Worm (Caenorhabditis elegans) whole organism, young adult: ENCODE measurements around the gene cec-1.

Experiments used
- C17E4.6 ChIP-seq: fragments of 200-800 bp; sonication (Bioruptor generic); IDR thresholded peaks from 2 replicates; pipeline ENCODE4 v1.3.6; 2022; ENCODE audit warnings: missing genetic modification reagents, missing genetic modification characterization, missing compliant biosample characterization
- D2030.7 ChIP-seq: fragments of 200-800 bp; sonication (Bioruptor generic); IDR thresholded peaks from 2 replicates; pipeline ENCODE4 v1.3.6; 2022; ENCODE audit warnings: missing genetic modification reagents, missing genetic modification characterization, missing compliant biosample characterization
- F23B12.7 ChIP-seq: sonication (generic microtip); optimal IDR thresholded peaks from 2 replicates; lab custom pipeline; 2017; ENCODE audit warnings: missing genetic modification characterization, mild to moderate bottlenecking, missing compliant biosample characterization, antibody characterized with exemption, moderate library complexity; ENCODE audit not compliant: insufficient read depth
- F33H1.4 ChIP-seq: fragments of 200-800 bp; sonication (Bioruptor generic); IDR thresholded peaks from 2 replicates; pipeline ENCODE4 v1.3.6; 2022; ENCODE audit warnings: missing genetic modification reagents, missing genetic modification characterization, missing compliant biosample characterization
- F52B5.7 ChIP-seq: sonication (generic microtip); optimal IDR thresholded peaks from 2 replicates; lab custom pipeline; 2016; ENCODE audit warnings: mild to moderate bottlenecking, missing genetic modification characterization, missing compliant biosample characterization
- K12H6.12 ChIP-seq: fragments of 200-800 bp; sonication (Bioruptor generic); optimal IDR thresholded peaks from 2 replicates; lab custom pipeline; 2018; ENCODE audit warnings: mild to moderate bottlenecking, missing genetic modification characterization, missing compliant biosample characterization
- T26A5.8 ChIP-seq: sonication (generic microtip); optimal IDR thresholded peaks from 2 replicates; lab custom pipeline; 2016; ENCODE audit warnings: missing genetic modification characterization, missing compliant biosample characterization
- Y53F4B.3 ChIP-seq: fragments of 200-800 bp; sonication (Bioruptor generic); IDR thresholded peaks from 2 replicates; pipeline ENCODE4 v1.3.6; 2022; ENCODE audit warnings: missing genetic modification reagents, missing genetic modification characterization, missing compliant biosample characterization
- Y56A3A.18 ChIP-seq: fragments of 200-800 bp; sonication (Bioruptor generic); IDR thresholded peaks from 2 replicates; pipeline ENCODE4 v1.3.6; 2022; ENCODE audit warnings: missing genetic modification reagents, missing genetic modification characterization, missing compliant biosample characterization
- ZK185.1 ChIP-seq: sonication (generic microtip); optimal IDR thresholded peaks from 2 replicates; lab custom pipeline; 2016; ENCODE audit warnings: mild to moderate bottlenecking, missing genetic modification characterization, missing compliant biosample characterization; ENCODE audit not compliant: poor library complexity, severe bottlenecking
- ama-1 ChIP-seq, 3 experiments: fragments of 150-350 bp in 1 of 3; sonication (generic microtip) in 2 of 3; optimal IDR thresholded peaks; 2 replicates each; lab custom pipeline; 2014 to 2018; ENCODE audit warnings: missing biosample characterization in 2 of 3, missing genetic modification characterization in 2 of 3, missing genetic modification reagents in 2 of 3
- athp-1 ChIP-seq: sonication (generic microtip); optimal IDR thresholded peaks from 2 replicates; lab custom pipeline; 2017; ENCODE audit warnings: mild to moderate bottlenecking, missing genetic modification characterization, missing compliant biosample characterization
- attf-3 ChIP-seq: fragments of 200-800 bp; sonication (Bioruptor generic); conservative IDR thresholded peaks from 2 replicates; pipeline ENCODE4 v1.3.6; 2022; ENCODE audit warnings: missing genetic modification reagents, missing genetic modification characterization, missing compliant biosample characterization
- attf-6 ChIP-seq: fragments of 200-800 bp; sonication (Bioruptor generic); IDR thresholded peaks from 2 replicates; pipeline ENCODE4 v1.3.6; 2022; ENCODE audit warnings: missing genetic modification reagents, missing genetic modification characterization, missing compliant biosample characterization
- cebp-2 ChIP-seq: fragments of 200-800 bp; sonication (Bioruptor generic); IDR thresholded peaks from 2 replicates; pipeline ENCODE4 v1.3.6; 2022; ENCODE audit warnings: missing genetic modification characterization, missing compliant biosample characterization
- ceh-79 ChIP-seq: sonication (generic microtip); optimal IDR thresholded peaks from 2 replicates; lab custom pipeline; 2017; ENCODE audit warnings: mild to moderate bottlenecking, missing genetic modification characterization, missing compliant biosample characterization
- dox-1 ChIP-seq: fragments of 200-800 bp; sonication (Bioruptor generic); IDR thresholded peaks from 2 replicates; pipeline ENCODE4 v1.3.6; 2022; ENCODE audit warnings: missing genetic modification reagents, missing genetic modification characterization, missing compliant biosample characterization
- dpff-1 ChIP-seq: sonication (generic microtip); optimal IDR thresholded peaks from 2 replicates; lab custom pipeline; 2017; ENCODE audit warnings: mild to moderate bottlenecking, missing genetic modification characterization, missing compliant biosample characterization
- dpl-1 ChIP-seq: fragments of 150-350 bp; optimal IDR thresholded peaks from 2 replicates; lab custom pipeline; 2014; ENCODE audit warnings: missing biosample characterization, missing genetic modification reagents, missing genetic modification characterization
- egrh-3 ChIP-seq: fragments of 200-800 bp; sonication (Bioruptor generic); IDR thresholded peaks from 2 replicates; pipeline ENCODE4 v1.3.6; 2022; ENCODE audit warnings: missing genetic modification reagents, missing genetic modification characterization, missing compliant biosample characterization
- fkh-3 ChIP-seq: sonication (generic microtip); optimal IDR thresholded peaks from 2 replicates; lab custom pipeline; 2016; ENCODE audit warnings: mild to moderate bottlenecking, missing genetic modification characterization, missing compliant biosample characterization
- gei-17 ChIP-seq: fragments of 200-800 bp; sonication (Bioruptor generic); optimal IDR thresholded peaks from 2 replicates; lab custom pipeline; 2018; ENCODE audit warnings: mild to moderate bottlenecking, missing genetic modification characterization, missing compliant biosample characterization
- hlh-12 ChIP-seq: sonication (generic microtip); optimal IDR thresholded peaks from 2 replicates; lab custom pipeline; 2016; ENCODE audit warnings: missing genetic modification characterization, missing compliant biosample characterization
- hsf-1 ChIP-seq: fragments of 200-800 bp; sonication (Bioruptor generic); IDR thresholded peaks from 2 replicates; pipeline ENCODE4 v1.3.6; 2022; ENCODE audit warnings: missing genetic modification reagents, missing genetic modification characterization, missing compliant biosample characterization
- lin-26 ChIP-seq: fragments of 200-800 bp; sonication (Bioruptor generic); IDR thresholded peaks from 2 replicates; pipeline ENCODE4 v1.3.6; 2022; ENCODE audit warnings: missing genetic modification reagents, missing genetic modification characterization, missing compliant biosample characterization
- lsl-1 ChIP-seq: fragments of 200-800 bp; sonication (Bioruptor generic); optimal IDR thresholded peaks from 2 replicates; lab custom pipeline; 2018; ENCODE audit warnings: mild to moderate bottlenecking, missing genetic modification characterization, moderate library complexity, missing compliant biosample characterization
- lsy-27 ChIP-seq: sonication (generic microtip); optimal IDR thresholded peaks from 2 replicates; lab custom pipeline; 2017; ENCODE audit warnings: missing genetic modification characterization, mild to moderate bottlenecking, missing compliant biosample characterization, antibody characterized with exemption, missing genotype, borderline replicate concordance; ENCODE audit not compliant: insufficient read depth
- madf-6 ChIP-seq: fragments of 200-800 bp; sonication (Bioruptor generic); IDR thresholded peaks from 2 replicates; pipeline ENCODE4 v1.3.6; 2022; ENCODE audit warnings: missing genetic modification reagents, missing genetic modification characterization, missing compliant biosample characterization
- madf-8 ChIP-seq: fragments of 200-800 bp; sonication (Bioruptor generic); conservative IDR thresholded peaks from 2 replicates; pipeline ENCODE4 v1.3.6; 2022; ENCODE audit warnings: missing genetic modification reagents, missing genetic modification characterization, missing compliant biosample characterization
- mes-4 ChIP-seq: sonication (generic microtip); optimal IDR thresholded peaks from 2 replicates; lab custom pipeline; 2016; ENCODE audit warnings: missing genotype, missing genetic modification characterization, missing compliant biosample characterization
- nfya-1 ChIP-seq: sonication (generic microtip); optimal IDR thresholded peaks from 2 replicates; lab custom pipeline; 2017; ENCODE audit warnings: antibody characterized with exemption, missing compliant biosample characterization, missing genetic modification characterization, borderline replicate concordance; ENCODE audit not compliant: insufficient read depth
- nfyb-1 ChIP-seq: fragments of 200-800 bp; sonication (Bioruptor generic); IDR thresholded peaks from 2 replicates; pipeline ENCODE4 v1.3.6; 2022; ENCODE audit warnings: missing genetic modification reagents, missing genetic modification characterization, missing compliant biosample characterization
- nhr-120 ChIP-seq: fragments of 200-800 bp; sonication (Bioruptor generic); IDR thresholded peaks from 2 replicates; pipeline ENCODE4 v1.3.6; 2022; ENCODE audit warnings: missing genetic modification characterization, missing compliant biosample characterization
- nhr-179 ChIP-seq: sonication (generic microtip); optimal IDR thresholded peaks from 2 replicates; lab custom pipeline; 2016; ENCODE audit warnings: mild to moderate bottlenecking, missing genetic modification characterization, missing compliant biosample characterization
- nhr-80 ChIP-seq: sonication (generic microtip); optimal IDR thresholded peaks from 2 replicates; lab custom pipeline; 2016; ENCODE audit warnings: missing genetic modification characterization, missing compliant biosample characterization
- nhr-90 ChIP-seq: sonication (generic microtip); optimal IDR thresholded peaks from 2 replicates; lab custom pipeline; 2016; ENCODE audit warnings: missing genotype, mild to moderate bottlenecking, missing genetic modification characterization, missing compliant biosample characterization
- pbrm-1 ChIP-seq: fragments of 200-800 bp; sonication (Bioruptor generic); IDR thresholded peaks from 2 replicates; pipeline ENCODE4 v1.3.6; 2022; ENCODE audit warnings: missing genetic modification reagents, missing genetic modification characterization, missing compliant biosample characterization
- snpc-1.3 ChIP-seq: sonication (generic microtip); optimal IDR thresholded peaks from 2 replicates; lab custom pipeline; 2017; ENCODE audit warnings: missing genetic modification characterization, mild to moderate bottlenecking, missing compliant biosample characterization, antibody characterized with exemption, moderate library complexity, missing genotype, missing genetic modification reagents; ENCODE audit not compliant: insufficient read depth
- snpc-4 ChIP-seq, 5 experiments: fragments of 150-350 bp in 1 of 5; sonication (generic microtip) in 4 of 5; optimal IDR thresholded peaks; 2 replicates each; lab custom pipeline; 2014 to 2018; ENCODE audit warnings: missing genetic modification characterization in 5 of 5, missing biosample characterization in 3 of 5, antibody characterized with exemption in 2 of 5, mild to moderate bottlenecking in 2 of 5, missing compliant biosample characterization in 2 of 5, missing genotype in 2 of 5, moderate library complexity in 2 of 5, missing genetic modification reagents in 1 of 5
- tbx-9 ChIP-seq: sonication (generic microtip); optimal IDR thresholded peaks from 2 replicates; lab custom pipeline; 2016; ENCODE audit warnings: borderline replicate concordance, missing genetic modification characterization, inconsistent platforms, missing compliant biosample characterization
- xnd-1 ChIP-seq: sonication (generic microtip); optimal IDR thresholded peaks from 2 replicates; lab custom pipeline; 2016; ENCODE audit warnings: missing genotype, missing genetic modification reagents, missing genetic modification characterization, missing compliant biosample characterization
- zfh-2 ChIP-seq: fragments of 200-800 bp; sonication (Bioruptor generic); conservative IDR thresholded peaks from 2 replicates; pipeline ENCODE4 v1.3.6; 2022; ENCODE audit warnings: missing genetic modification reagents, missing genetic modification characterization, missing compliant biosample characterization
- zim-3 ChIP-seq: sonication (generic microtip); optimal IDR thresholded peaks from 2 replicates; lab custom pipeline; 2017; ENCODE audit warnings: mild to moderate bottlenecking, missing genetic modification characterization, moderate library complexity, missing compliant biosample characterization
- ztf-25 ChIP-seq: fragments of 200-800 bp; sonication (Bioruptor generic); IDR thresholded peaks from 2 replicates; pipeline ENCODE4 v1.3.6; 2022; ENCODE audit warnings: missing genetic modification reagents, missing genetic modification characterization, missing compliant biosample characterization
- ztf-3 ChIP-seq: fragments of 200-800 bp; sonication (Bioruptor generic); optimal IDR thresholded peaks from 2 replicates; lab custom pipeline; 2018; ENCODE audit warnings: mild to moderate bottlenecking, missing genetic modification characterization, missing compliant biosample characterization

The cec-1 gene

DNA sequence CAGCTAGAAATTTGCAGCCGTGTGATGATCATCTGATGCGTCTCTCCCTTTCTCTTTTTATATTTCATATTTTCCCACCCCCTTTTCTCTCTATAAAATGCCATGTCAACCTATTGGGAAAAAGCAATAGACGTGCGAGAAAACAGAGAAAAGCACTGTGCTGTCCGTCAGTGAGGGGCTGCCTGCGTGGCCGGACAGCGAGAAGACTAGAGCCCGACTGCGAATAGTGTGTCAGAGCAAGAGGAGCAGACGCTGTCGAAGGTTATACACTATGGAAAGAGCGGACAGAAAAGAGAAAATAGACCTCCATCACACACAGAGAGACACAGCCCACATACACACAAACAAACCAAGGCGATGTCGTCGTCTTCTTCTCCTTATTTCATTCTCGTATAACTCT, 1.1 kb upstream of the cec-1 start (continued):
- no peak for TF ChIP-seq nfya-1 (tag; lab: Kevin White, UChicago)
- TF ChIP-seq zim-3 (tag; lab: Kevin White, UChicago), result no peak
- no peak for TF ChIP-seq madf-8 (GFP tag; lab: Robert Waterston, UW)
- TF ChIP-seq D2030.7 (GFP tag; lab: Robert Waterston, UW), result no peak
- TF ChIP-seq nhr-80 (tag; lab: Kevin White, UChicago), result peak; percentile 96
- no peak for TF ChIP-seq dpl-1 (GFP tag; lab: Kevin White, UChicago)
- peak; percentile 83 for TF ChIP-seq K12H6.12 (tag; lab: Kevin White, UChicago)
- TF ChIP-seq ZK185.1 (tag; lab: Kevin White, UChicago), result peak; percentile 62
- TF ChIP-seq ama-1 (optimal IDR thresholded peaks at IDR 0.05; lab: Kevin White, UChicago), result no peak
- TF ChIP-seq ama-1 (GFP tag; optimal IDR thresholded peaks at IDR 0.05; lab: Kevin White, UChicago), result no peak
- no peak for TF ChIP-seq ztf-3 (GFP tag; lab: Kevin White, UChicago)
- no peak for TF ChIP-seq C17E4.6 (GFP tag; lab: Robert Waterston, UW)
- TF ChIP-seq attf-6 (GFP tag; lab: Robert Waterston, UW), result no peak
- TF ChIP-seq athp-1 (tag; lab: Kevin White, UChicago), result no peak
- no peak for TF ChIP-seq xnd-1 (tag; lab: Kevin White, UChicago)
- TF ChIP-seq zfh-2 (GFP tag; lab: Robert Waterston, UW), result peak; percentile 94
- TF ChIP-seq hsf-1 (GFP tag; lab: Robert Waterston, UW), result no peak
- TF ChIP-seq dox-1 (GFP tag; lab: Robert Waterston, UW), result peak; percentile 83
- peak; percentile 41 for TF ChIP-seq egrh-3 (GFP tag; lab: Robert Waterston, UW)
- no peak for TF ChIP-seq mes-4 (tag; lab: Kevin White, UChicago)
- peak; percentile 56 for TF ChIP-seq nhr-90 (tag; lab: Kevin White, UChicago)
- TF ChIP-seq pbrm-1 (GFP tag; lab: Robert Waterston, UW), result 0 out of 2 replicates have a peak, but pooled peaks have one; percentile 16
- TF ChIP-seq T26A5.8 (tag; lab: Kevin White, UChicago), result no peak
- no peak for TF ChIP-seq dpff-1 (tag; lab: Kevin White, UChicago)
- no peak for TF ChIP-seq tbx-9 (tag; lab: Kevin White, UChicago)
- no peak for TF ChIP-seq nhr-120
- TF ChIP-seq Y56A3A.18, result peak; percentile 65; the same call in 1 of the 2 replicates
- peak; percentile 87 for TF ChIP-seq nfyb-1 (GFP tag; lab: Robert Waterston, UW)
- TF ChIP-seq fkh-3, result no peak
- no peak for TF ChIP-seq nhr-179 (tag; lab: Kevin White, UChicago)
- TF ChIP-seq gei-17 (GFP tag; lab: Kevin White, UChicago), result no peak
- TF ChIP-seq lin-26 (GFP tag; lab: Robert Waterston, UW), result peak; percentile 82
- TF ChIP-seq hlh-12 (tag; lab: Kevin White, UChicago), result no peak
- no peak for TF ChIP-seq ztf-25 (GFP tag; lab: Robert Waterston, UW)
- TF ChIP-seq, all 124 proteins: peak for 42

- TF ChIP-seq madf-8 (GFP tag; lab: Robert Waterston, UW) (peak; percentile 95), D2030.7 (GFP tag; lab: Robert Waterston, UW) (peak; percentile 44; the same call in 1 of the 2 replicates), Y53F4B.3 (GFP tag; lab: Robert Waterston, UW) (no peak), lsl-1 (peak; percentile 59), lsy-27 (tag; lab: Kevin White, UChicago) (no peak), snpc-1.3 (tag; lab: Kevin White, UChicago) (peak; percentile 7), xnd-1 (tag; lab: Kevin White, UChicago) (peak; percentile 81), attf-3 (GFP tag; lab: Robert Waterston, UW) (peak; percentile 55; the same call in 1 of the 2 replicates), madf-6 (GFP tag; lab: Robert Waterston, UW) (peak; percentile 96), F52B5.7 (tag; lab: Kevin White, UChicago) (no peak), snpc-4 (GFP tag; optimal IDR thresholded peaks at IDR 0.05; lab: Kevin White, UChicago) (no peak), snpc-4 (tag; optimal IDR thresholded peaks at IDR 0.05; lab: Kevin White, UChicago) (no peak), cebp-2 (GFP tag; lab: Robert Waterston, UW) (no peak), ceh-79 (tag; lab: Kevin White, UChicago) (no peak), F23B12.7 (tag; lab: Kevin White, UChicago) (peak; percentile 1), F33H1.4 (GFP tag; lab: Robert Waterston, UW) (peak; percentile 36; the same call in 1 of the 2 replicates)
Measured at ce11 chrIII:8429035-8429434, 2.9 kb downstream of the cec-1 start, which contains the start of gene ZK1236.1. TSS of gene ZK1236.1 (plus strand) at chrIII:8429297.
